Worm (Caenorhabditis elegans) whole organism, early embryonic: ENCODE results near the gene phf-32.

Source experiments
- F13C5.2 ChIP-seq: sonication (generic microtip); optimal IDR thresholded peaks from 2 replicates; lab custom pipeline; 2017; ENCODE audit warnings: mild to moderate bottlenecking, missing genetic modification characterization, inconsistent platforms, missing compliant biosample characterization
- aly-1 ChIP-seq: sonication (generic microtip); optimal IDR thresholded peaks from 2 replicates; lab custom pipeline; 2016; ENCODE audit warnings: missing genetic modification characterization, missing compliant biosample characterization
- ama-1 ChIP-seq: fragments of 150-350 bp; optimal IDR thresholded peaks from 2 replicates; lab custom pipeline; 2014
- ets-7 ChIP-seq: sonication (generic microtip); optimal IDR thresholded peaks from 2 replicates; lab custom pipeline; 2016; ENCODE audit warnings: missing genotype, missing genetic modification characterization, missing compliant biosample characterization
- hmbx-1 ChIP-seq: sonication (generic microtip); optimal IDR thresholded peaks from 2 replicates; lab custom pipeline; 2016; ENCODE audit warnings: mild to moderate bottlenecking, missing genetic modification characterization, missing compliant biosample characterization
- hmg-4 ChIP-seq: fragments of 200-800 bp; sonication (Bioruptor generic); optimal IDR thresholded peaks from 2 replicates; lab custom pipeline; 2018; ENCODE audit warnings: mild to moderate bottlenecking, missing genetic modification characterization, missing compliant biosample characterization
- hnd-1 ChIP-seq: sonication (generic microtip); optimal IDR thresholded peaks from 2 replicates; lab custom pipeline; 2016; ENCODE audit warnings: missing genetic modification characterization, missing compliant biosample characterization
- scrt-1 ChIP-seq: fragments of 200-800 bp; sonication (Bioruptor generic); IDR thresholded peaks from 2 replicates; pipeline ENCODE4 v1.3.6; 2022; ENCODE audit warnings: missing genetic modification characterization, missing compliant biosample characterization
- sea-1 ChIP-seq: fragments of 200-800 bp; sonication (Bioruptor generic); conservative IDR thresholded peaks from 2 replicates; pipeline ENCODE4 v1.3.6; 2022; ENCODE audit warnings: missing genetic modification characterization, missing compliant biosample characterization
- tra-4 ChIP-seq: sonication (generic microtip); optimal IDR thresholded peaks from 2 replicates; lab custom pipeline; 2017; ENCODE audit warnings: missing genetic modification characterization, missing compliant biosample characterization

DNA sequence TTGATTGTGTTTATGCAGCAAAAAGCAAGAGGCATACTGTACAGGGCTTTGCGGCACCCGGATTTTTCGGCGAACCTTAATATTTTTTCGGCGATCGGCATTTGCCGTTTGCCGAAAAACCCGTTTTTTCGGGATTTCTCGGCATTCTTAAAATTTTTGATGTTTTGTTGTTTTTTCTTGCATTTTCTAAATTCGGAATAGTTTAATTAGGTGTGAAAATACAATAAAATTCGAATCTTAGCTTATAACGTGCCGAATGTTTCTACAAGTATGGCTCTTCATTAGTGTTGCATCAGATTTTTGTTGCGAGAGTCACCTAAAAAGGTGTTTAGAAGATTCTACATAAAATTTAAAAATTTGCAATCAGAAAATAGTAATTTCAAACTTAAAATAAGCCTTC is 31.1 kb upstream of the phf-32 start, which contains the start of gene C04B4.6:
- TF ChIP-seq sea-1 (GFP tag; lab: Robert Waterston, UW) (no peak), ama-1 (no peak), hmg-4 (GFP tag; lab: Kevin White, UChicago) (no peak), tra-4 (no peak), hmbx-1 (tag; lab: Kevin White, UChicago) (no peak), hnd-1 (tag; lab: Kevin White, UChicago) (no peak), ets-7 (tag; lab: Kevin White, UChicago) (no peak), aly-1 (tag; lab: Kevin White, UChicago) (no peak), F13C5.2 (tag; lab: Kevin White, UChicago) (no peak), scrt-1 (GFP tag; lab: Robert Waterston, UW) (no peak)
